Worm (Caenorhabditis elegans): Measurements from ENCODE around the gene Y45G12B.3.

Y45G12B.3 gene

ce11 chrV:2677648-2678047 is 18.4 kb downstream of the Y45G12B.3 start:
- TF ChIP-seq unc-30 (tag; optimal IDR thresholded peaks at IDR 0.05) (no peak), grh-1 (GFP tag; IDR thresholded peaks at IDR 0.05) (no peak), nhr-19 (GFP tag; conservative IDR thresholded peaks at IDR 0.05) (no peak), aly-2 (tag; optimal IDR thresholded peaks at IDR 0.05) (no peak), nhr-77 (tag; optimal IDR thresholded peaks at IDR 0.05) (no peak), lir-3 (tag; optimal IDR thresholded peaks at IDR 0.05; ENCODE audit: poor library complexity) (no peak), hpl-2 (GFP tag; optimal IDR thresholded peaks at IDR 0.05) (no peak), mdl-1 (tag; optimal IDR thresholded peaks at IDR 0.05) (no peak), sox-4 (tag; optimal IDR thresholded peaks at IDR 0.05) (no peak), elt-3 (tag; optimal IDR thresholded peaks at IDR 0.05) (no peak), pag-3 (tag; optimal IDR thresholded peaks at IDR 0.05; ENCODE audit: borderline replicate concordance, insufficient read depth) (no peak), lin-15B (tag; optimal IDR thresholded peaks at IDR 0.05) (no peak), alr-1 (tag; optimal IDR thresholded peaks at IDR 0.05; ENCODE audit: borderline replicate concordance) (no peak), fkh-8 (tag; optimal IDR thresholded peaks at IDR 0.05) (no peak), C16A3.4 (tag; optimal IDR thresholded peaks at IDR 0.05) (no peak), hlh-17 (GFP tag; optimal IDR thresholded peaks at IDR 0.05; ENCODE audit: borderline replicate concordance) (no peak), swsn-7 (tag; optimal IDR thresholded peaks at IDR 0.05) (no peak), snpc-4 (tag; optimal IDR thresholded peaks at IDR 0.05) (no peak), aha-1 (tag; optimal IDR thresholded peaks at IDR 0.05) (no peak)

- TF ChIP-seq blmp-1 (tag; optimal IDR thresholded peaks at IDR 0.05) (peak; percentile 93), mdl-1 (tag; optimal IDR thresholded peaks at IDR 0.05) (no peak), snpc-4 (tag; optimal IDR thresholded peaks at IDR 0.05) (no peak), lin-15B (tag; optimal IDR thresholded peaks at IDR 0.05) (no peak), ces-1 (GFP tag; optimal IDR thresholded peaks at IDR 0.05) (no peak), sup-37 (GFP tag; optimal IDR thresholded peaks at IDR 0.05) (no peak), efl-1 (optimal IDR thresholded peaks at IDR 0.05) (no peak), efl-1 (GFP tag; optimal IDR thresholded peaks at IDR 0.05 in 1 of 2) (peak in 1 of 2 experiments; percentile 50), alr-1 (tag; optimal IDR thresholded peaks at IDR 0.05; ENCODE audit: borderline replicate concordance) (no peak), unc-62 (GFP tag; optimal IDR thresholded peaks at IDR 0.05) (no peak), vab-15 (tag; optimal IDR thresholded peaks at IDR 0.05) (no peak), rnt-1 (tag; optimal IDR thresholded peaks at IDR 0.05) (no peak), fos-1 (tag; optimal IDR thresholded peaks at IDR 0.05) (no peak)
Observed at ce11 chrV:2675692-2676091, 20.4 kb downstream of the Y45G12B.3 start.

- TF ChIP-seq F16B12.6 (tag; optimal IDR thresholded peaks at IDR 0.05) (no peak), efl-1 (optimal IDR thresholded peaks at IDR 0.05) (peak; percentile 31 to 34), efl-1 (GFP tag; optimal IDR thresholded peaks at IDR 0.05 in 1 of 2) (peak; percentile 33 to 95), hlh-4 (tag; optimal IDR thresholded peaks at IDR 0.05) (no peak), lsy-2 (tag; optimal IDR thresholded peaks at IDR 0.05) (peak; percentile 30 to 59), tbx-2 (tag; optimal IDR thresholded peaks at IDR 0.05) (peak; percentile 14), ces-1 (GFP tag; optimal IDR thresholded peaks at IDR 0.05) (no peak), ceh-88 (GFP tag; IDR thresholded peaks at IDR 0.05) (no peak), nhr-71 (tag; optimal IDR thresholded peaks at IDR 0.05) (peak; percentile 47), blmp-1 (tag; optimal IDR thresholded peaks at IDR 0.05) (peak; percentile 27), nhr-77 (tag; optimal IDR thresholded peaks at IDR 0.05) (no peak), C04F5.9 (tag; optimal IDR thresholded peaks at IDR 0.05) (no peak), aly-2 (tag; optimal IDR thresholded peaks at IDR 0.05) (no peak), mdl-1 (tag; optimal IDR thresholded peaks at IDR 0.05) (peak in 1 of 2 experiments; percentile 12), nhr-84 (tag; optimal IDR thresholded peaks at IDR 0.05) (no peak), rnt-1 (tag; optimal IDR thresholded peaks at IDR 0.05) (peak; percentile 45), egl-27 (tag; optimal IDR thresholded peaks at IDR 0.05) (no peak), vab-15 (tag; optimal IDR thresholded peaks at IDR 0.05) (no peak), mep-1 (tag; optimal IDR thresholded peaks at IDR 0.05) (peak; percentile 10), isw-1 (GFP tag; IDR thresholded peaks at IDR 0.05) (no peak), ceh-82 (tag; optimal IDR thresholded peaks at IDR 0.05) (peak in 2 of 3 experiments; percentile 31 to 37), nhr-28 (tag; optimal IDR thresholded peaks at IDR 0.05) (no peak), nhr-11 (tag; optimal IDR thresholded peaks at IDR 0.05) (no peak), jun-1 (tag; optimal IDR thresholded peaks at IDR 0.05) (peak; percentile 29), xbp-1 (tag; optimal IDR thresholded peaks at IDR 0.05) (peak; percentile 15), lin-13 (GFP tag; optimal IDR thresholded peaks at IDR 0.05) (no peak), sup-37 (GFP tag; optimal IDR thresholded peaks at IDR 0.05) (no peak), snpc-4 (tag; optimal IDR thresholded peaks at IDR 0.05) (no peak), hpl-2 (GFP tag; optimal IDR thresholded peaks at IDR 0.05) (no peak), unc-98 (GFP tag; IDR thresholded peaks at IDR 0.05) (no peak), fkh-10 (GFP tag; optimal IDR thresholded peaks at IDR 0.05) (peak; percentile 4), nhr-237 (tag; optimal IDR thresholded peaks at IDR 0.05) (no peak), nhr-47 (tag; optimal IDR thresholded peaks at IDR 0.05) (peak; percentile 59)
Observed at ce11 chrV:2673807-2674206, 22.2 kb downstream of the Y45G12B.3 start.
